Fruit fly (Drosophila melanogaster) whole organism, prepupa: ENCODE data around the gene CG33514.
A peak's percentile ranks its signal among the peaks of the same experiment; 100 is the strongest.

ENCODE experiments used
- CG10669 ChIP-seq: fragments of 200-800 bp; sonication (Bioruptor generic); optimal IDR thresholded peaks from 3 replicates; lab custom pipeline; 2018; ENCODE audit warnings: missing biosample characterization, mild to moderate bottlenecking, missing genetic modification characterization, moderate library complexity
- CG11294 ChIP-seq: fragments of 200-800 bp; sonication (Bioruptor generic); IDR thresholded peaks from 2 replicates; pipeline ENCODE4 v1.3.6; 2022; ENCODE audit warnings: missing biosample characterization, missing genetic modification characterization
- CG15336 ChIP-seq: fragments of 200-800 bp; sonication (Bioruptor generic); IDR thresholded peaks from 2 replicates; pipeline ENCODE4 v1.3.6; 2022; ENCODE audit warnings: missing biosample characterization, missing genetic modification characterization
- CG1621 ChIP-seq: fragments of 200-800 bp; sonication (Bioruptor generic); optimal IDR thresholded peaks from 3 replicates; lab custom pipeline; 2018; ENCODE audit warnings: missing biosample characterization, mild to moderate bottlenecking, missing genetic modification characterization
- CG16779 ChIP-seq: fragments of 200-800 bp; sonication (Bioruptor generic); optimal IDR thresholded peaks from 3 replicates; lab custom pipeline; 2017; ENCODE audit warnings: missing biosample characterization, mild to moderate bottlenecking, missing genetic modification characterization
- CG3032 ChIP-seq: fragments of 200-800 bp; optimal IDR thresholded peaks from 2 replicates; lab custom pipeline; 2019; ENCODE audit warnings: missing biosample characterization, mild to moderate bottlenecking, missing genetic modification characterization, moderate library complexity
- CG31627 ChIP-seq: fragments of 200-800 bp; sonication (Bioruptor generic); optimal IDR thresholded peaks from 3 replicates; lab custom pipeline; 2016; ENCODE audit warnings: missing biosample characterization, missing genetic modification characterization
- CG32006 ChIP-seq: fragments of 200-800 bp; sonication (Bioruptor generic); optimal IDR thresholded peaks from 3 replicates; lab custom pipeline; 2017; ENCODE audit warnings: missing biosample characterization, mild to moderate bottlenecking, missing genetic modification characterization
- CG34406 ChIP-seq: fragments of 200-800 bp; sonication (Bioruptor generic); optimal IDR thresholded peaks from 3 replicates; lab custom pipeline; 2016; ENCODE audit warnings: missing biosample characterization, missing genetic modification characterization
- CG4318 ChIP-seq: fragments of 200-800 bp; sonication (Bioruptor generic); optimal IDR thresholded peaks from 3 replicates; lab custom pipeline; 2017; ENCODE audit warnings: missing biosample characterization, mild to moderate bottlenecking, missing genetic modification characterization
- CG6163 ChIP-seq: fragments of 200-800 bp; sonication (Bioruptor generic); IDR thresholded peaks from 3 replicates; pipeline ENCODE4 v1.3.6; 2022; ENCODE audit warnings: missing biosample characterization, missing genetic modification characterization
- CG6276 ChIP-seq: fragments of 200-800 bp; sonication (Bioruptor generic); optimal IDR thresholded peaks from 2 replicates; lab custom pipeline; 2017; ENCODE audit warnings: missing biosample characterization, mild to moderate bottlenecking, missing genetic modification characterization
- CG6792 ChIP-seq: fragments of 200-800 bp; sonication (Bioruptor generic); optimal IDR thresholded peaks from 3 replicates; lab custom pipeline; 2016; ENCODE audit warnings: missing biosample characterization, missing genetic modification characterization
- CG6808 ChIP-seq: fragments of 200-800 bp; sonication (Bioruptor generic); optimal IDR thresholded peaks from 3 replicates; lab custom pipeline; 2017; ENCODE audit warnings: missing biosample characterization, missing genetic modification characterization, mild to moderate bottlenecking, moderate library complexity, missing genetic modification reagents
- CG6854 ChIP-seq: fragments of 200-800 bp; sonication (Bioruptor generic); optimal IDR thresholded peaks from 2 replicates; lab custom pipeline; 2017; ENCODE audit warnings: missing biosample characterization, mild to moderate bottlenecking, missing genetic modification characterization
- CG7368 ChIP-seq: fragments of 200-800 bp; sonication (Bioruptor generic); optimal IDR thresholded peaks from 3 replicates; lab custom pipeline; 2016; ENCODE audit warnings: missing biosample characterization, missing genetic modification characterization
- CG8119 ChIP-seq: fragments of 200-800 bp; sonication (Bioruptor generic); IDR thresholded peaks from 3 replicates; pipeline ENCODE4 v1.3.6; 2022; ENCODE audit warnings: missing biosample characterization, missing genetic modification characterization
- CG8319 ChIP-seq: fragments of 200-800 bp; sonication (Bioruptor generic); optimal IDR thresholded peaks from 3 replicates; lab custom pipeline; 2016; ENCODE audit warnings: missing biosample characterization, missing genetic modification characterization
- CG8632 ChIP-seq: fragments of 200-800 bp; sonication (Bioruptor generic); optimal IDR thresholded peaks from 3 replicates; lab custom pipeline; 2016; ENCODE audit warnings: missing biosample characterization, missing genetic modification characterization
- CG9139 ChIP-seq: fragments of 200-800 bp; sonication (Bioruptor generic); optimal IDR thresholded peaks from 3 replicates; lab custom pipeline; 2017; ENCODE audit warnings: missing biosample characterization, mild to moderate bottlenecking, missing genetic modification characterization
- Eip78C ChIP-seq: fragments of 200-800 bp; sonication (Bioruptor generic); peaks from one replicate; lab custom pipeline; 2016; ENCODE audit warnings: missing biosample characterization, missing genetic modification characterization
- Eip93F ChIP-seq: fragments of 200-800 bp; sonication (Bioruptor generic); optimal IDR thresholded peaks from 2 replicates; lab custom pipeline; 2016; ENCODE audit warnings: missing biosample characterization, mild to moderate bottlenecking, missing genetic modification characterization
- Ets21C ChIP-seq: fragments of 200-800 bp; sonication (Bioruptor generic); optimal IDR thresholded peaks from 3 replicates; lab custom pipeline; 2016; ENCODE audit warnings: missing biosample characterization, missing genetic modification characterization
- Gug ChIP-seq: fragments of 200-800 bp; sonication (Bioruptor generic); IDR thresholded peaks from 2 replicates; pipeline ENCODE4 v1.3.6; 2022; ENCODE audit warnings: missing biosample characterization, missing genetic modification characterization
- Hr38 ChIP-seq: sonication (Bioruptor generic); optimal IDR thresholded peaks from 2 replicates; lab custom pipeline; 2016; ENCODE audit warnings: missing biosample characterization, missing genetic modification characterization
- Hr39 ChIP-seq: fragments of 200-800 bp; sonication (Bioruptor generic); optimal IDR thresholded peaks from 2 replicates; lab custom pipeline; 2016; ENCODE audit warnings: missing biosample characterization, missing genetic modification characterization
- Hr4 ChIP-seq: fragments of 200-800 bp; sonication (Bioruptor generic); optimal IDR thresholded peaks from 3 replicates; lab custom pipeline; 2016; ENCODE audit warnings: missing biosample characterization, missing genetic modification characterization
- Smox ChIP-seq: fragments of 200-800 bp; sonication (Bioruptor generic); optimal IDR thresholded peaks from 3 replicates; lab custom pipeline; 2016; ENCODE audit warnings: missing biosample characterization, missing genetic modification characterization
- Sox14 ChIP-seq: fragments of 200-800 bp; sonication (Bioruptor generic); optimal IDR thresholded peaks from 3 replicates; lab custom pipeline; 2016; ENCODE audit warnings: missing biosample characterization, missing genetic modification characterization
- Sox15 ChIP-seq: fragments of 200-800 bp; sonication (Bioruptor generic); optimal IDR thresholded peaks from 3 replicates; lab custom pipeline; 2016; ENCODE audit warnings: missing biosample characterization, missing genetic modification characterization
- achi ChIP-seq: fragments of 200-800 bp; sonication (Bioruptor generic); optimal IDR thresholded peaks from 3 replicates; lab custom pipeline; 2016; ENCODE audit warnings: missing biosample characterization, missing genetic modification characterization
- acj6 ChIP-seq: fragments of 200-800 bp; sonication (Bioruptor generic); optimal IDR thresholded peaks from 3 replicates; lab custom pipeline; 2016; ENCODE audit warnings: missing biosample characterization, missing genetic modification characterization
- cyc ChIP-seq: fragments of 200-800 bp; sonication (Bioruptor generic); optimal IDR thresholded peaks from 3 replicates; lab custom pipeline; 2016; ENCODE audit warnings: missing biosample characterization, missing genetic modification characterization
- dsx ChIP-seq: fragments of 200-800 bp; optimal IDR thresholded peaks from 3 replicates; lab custom pipeline; 2019; ENCODE audit warnings: missing biosample characterization, mild to moderate bottlenecking, missing genetic modification characterization, moderate library complexity; ENCODE audit not compliant: poor library complexity, severe bottlenecking
- eg ChIP-seq: fragments of 200-800 bp; sonication (Bioruptor generic); IDR thresholded peaks from 3 replicates; pipeline ENCODE4 v1.3.6; 2022; ENCODE audit warnings: missing biosample characterization, missing genetic modification characterization
- esn ChIP-seq: fragments of 200-800 bp; sonication (Bioruptor generic); optimal IDR thresholded peaks from 2 replicates; lab custom pipeline; 2016; ENCODE audit warnings: missing biosample characterization, mild to moderate bottlenecking, missing genetic modification characterization, moderate library complexity
- fd59A ChIP-seq: fragments of 200-800 bp; sonication (Bioruptor generic); optimal IDR thresholded peaks from 2 replicates; lab custom pipeline; 2017; ENCODE audit warnings: missing biosample characterization, mild to moderate bottlenecking, missing genetic modification characterization, missing genetic modification reagents
- fkh ChIP-seq: fragments of 200-800 bp; sonication (Bioruptor generic); optimal IDR thresholded peaks from 3 replicates; lab custom pipeline; 2017; ENCODE audit warnings: missing biosample characterization, mild to moderate bottlenecking, missing genetic modification characterization, moderate library complexity
- net ChIP-seq: fragments of 200-800 bp; sonication (Bioruptor generic); optimal IDR thresholded peaks from 3 replicates; lab custom pipeline; 2016; ENCODE audit warnings: missing biosample characterization, missing genetic modification characterization
- spab ChIP-seq: fragments of 200-800 bp; sonication (Bioruptor generic); optimal IDR thresholded peaks from 2 replicates; lab custom pipeline; 2017; ENCODE audit warnings: missing biosample characterization, mild to moderate bottlenecking, missing genetic modification characterization, missing genetic modification reagents
- ss ChIP-seq, 2 experiments: fragments of 200-800 bp; sonication (Bioruptor generic); optimal IDR thresholded peaks; 2 replicates in 1 of 2; 3 replicates in 1 of 2; lab custom pipeline; 2017 to 2018; ENCODE audit warnings: mild to moderate bottlenecking in 2 of 2, missing biosample characterization in 2 of 2, missing genetic modification characterization in 2 of 2, moderate library complexity in 1 of 2
- svp ChIP-seq: fragments of 200-800 bp; sonication (Bioruptor generic); peaks from one replicate; lab custom pipeline; 2016; ENCODE audit warnings: missing biosample characterization, missing genetic modification characterization
- topi ChIP-seq: fragments of 200-800 bp; sonication (Bioruptor generic); optimal IDR thresholded peaks from 3 replicates; lab custom pipeline; 2016; ENCODE audit warnings: missing biosample characterization, missing genetic modification characterization
- vri ChIP-seq: fragments of 200-800 bp; sonication (Bioruptor generic); optimal IDR thresholded peaks from 3 replicates; lab custom pipeline; 2016; ENCODE audit warnings: missing biosample characterization, mild to moderate bottlenecking, missing genetic modification characterization

Gene CG33514

dm6 chr3L:4371978-4372377 lies 6.7 kb downstream of the CG33514 start:
- TF ChIP-seq CG8119 (GFP tag; lab: Robert Waterston, UW) (no peak), esn (GFP tag; lab: Kevin White, UChicago) (no peak), CG9139 (GFP tag; lab: Kevin White, UChicago) (no peak), CG34406 (GFP tag; lab: Kevin White, UChicago) (no peak), CG31627 (GFP tag; lab: Kevin White, UChicago) (no peak), acj6 (GFP tag; lab: Kevin White, UChicago) (no peak), CG6276 (GFP tag; lab: Kevin White, UChicago) (no peak), CG16779 (tag; lab: Kevin White, UChicago) (no peak), Ets21C (no peak), topi (no peak), CG11294 (GFP tag; lab: Robert Waterston, UW) (no peak), svp (GFP tag; lab: Kevin White, UChicago) (no peak), net (no peak)

DNA sequence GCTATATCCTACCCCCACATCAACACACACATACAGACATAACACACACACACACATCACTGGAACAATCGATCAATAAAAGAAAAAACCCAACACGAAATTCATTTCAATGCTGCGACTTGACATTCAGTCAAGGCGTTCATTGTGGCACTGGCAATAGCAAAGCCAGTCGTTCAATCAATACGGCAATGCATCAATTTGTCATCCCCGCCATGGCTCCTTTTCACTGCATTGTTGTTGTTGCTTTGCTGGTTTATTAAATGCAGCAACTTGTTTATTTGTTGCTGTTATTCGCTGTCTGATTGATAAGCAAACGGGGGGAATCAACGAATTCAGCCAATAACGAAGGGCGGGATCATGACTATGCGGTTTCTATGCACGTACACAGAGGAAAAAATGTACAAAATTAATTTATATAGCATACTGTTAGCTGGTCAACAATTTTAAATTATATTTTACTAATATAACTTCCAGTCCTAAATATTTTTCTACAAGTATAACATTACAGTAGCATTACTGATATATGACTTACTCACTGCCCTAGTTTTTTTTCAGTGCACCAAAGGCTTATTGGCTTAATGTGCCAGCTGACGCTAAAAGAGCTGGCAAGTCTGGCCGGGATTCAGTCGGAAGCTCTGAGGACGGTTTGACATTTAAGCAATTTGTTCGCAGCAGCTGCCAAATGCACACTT lies 10.6 kb downstream of the CG33514 start:
- TF ChIP-seq eg (GFP tag; lab: Robert Waterston, UW) = no peak
- no peak for TF ChIP-seq CG34406 (GFP tag; lab: Kevin White, UChicago)
- TF ChIP-seq dsx = no peak
- TF ChIP-seq Sox14 (GFP tag; lab: Kevin White, UChicago) = no peak
- no peak for TF ChIP-seq CG1621 (tag; lab: Kevin White, UChicago)
- no peak for TF ChIP-seq CG6808 (GFP tag; lab: Kevin White, UChicago)
- no peak for TF ChIP-seq CG6854 (GFP tag; lab: Kevin White, UChicago)
- no peak for TF ChIP-seq fd59A (GFP tag; lab: Kevin White, UChicago)
- 0 out of 2 replicates have a peak, but pooled peaks have one; percentile 7 for TF ChIP-seq CG11294 (GFP tag; lab: Robert Waterston, UW)
- TF ChIP-seq Hr39 (GFP tag; lab: Kevin White, UChicago) = no peak
- TF ChIP-seq Hr4 (GFP tag; lab: Kevin White, UChicago) = peak; percentile 13
- TF ChIP-seq CG6163 = peak; percentile 16; the same call in 1 of the 3 replicates
- no peak for TF ChIP-seq Eip93F (GFP tag; lab: Kevin White, UChicago)
- 0 out of 2 replicates have a peak, but pooled peaks have one; percentile 14 for TF ChIP-seq CG15336
- TF ChIP-seq CG32006 = no peak
- TF ChIP-seq CG8319 (GFP tag; lab: Kevin White, UChicago) = no peak
- TF ChIP-seq acj6 (GFP tag; lab: Kevin White, UChicago) = no peak
- TF ChIP-seq Eip78C (GFP tag; lab: Kevin White, UChicago) = peak; percentile 54
- TF ChIP-seq, all 60 proteins: peak for 5

DNA sequence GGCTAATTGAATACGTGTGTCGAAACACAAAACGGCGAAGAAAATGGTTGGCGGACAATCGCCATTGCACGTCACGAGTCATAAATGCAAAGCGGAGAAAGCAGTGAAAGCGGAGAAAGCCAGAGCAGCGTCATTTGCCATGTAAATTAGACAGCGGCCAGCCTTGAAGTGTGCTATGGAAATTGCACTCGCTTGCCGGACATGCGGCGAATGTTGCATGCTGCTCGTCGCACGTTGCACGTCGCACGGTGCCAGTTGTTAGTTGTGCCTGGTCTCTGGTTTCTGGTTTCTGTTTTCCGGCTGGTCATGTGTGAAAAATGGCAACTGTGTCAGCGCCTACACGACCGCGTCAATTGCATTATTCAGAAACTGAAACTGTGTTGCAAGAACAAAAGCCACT lies 12.3 kb downstream of the CG33514 start:
- TF ChIP-seq net (no peak), fkh (GFP tag; lab: Kevin White, UChicago) (no peak), Hr39 (GFP tag; lab: Kevin White, UChicago) (no peak), CG9139 (GFP tag; lab: Kevin White, UChicago) (no peak), Ets21C (no peak), CG3032 (tag; lab: Kevin White, UChicago) (no peak), Eip78C (GFP tag; lab: Kevin White, UChicago) (no peak), svp (GFP tag; lab: Kevin White, UChicago) (no peak), CG8319 (GFP tag; lab: Kevin White, UChicago) (no peak), achi (GFP tag; lab: Kevin White, UChicago) (no peak), Sox14 (GFP tag; lab: Kevin White, UChicago) (no peak), CG6792 (no peak), spab (GFP tag; lab: Kevin White, UChicago) (no peak), CG6854 (GFP tag; lab: Kevin White, UChicago) (no peak), Hr38 (no peak), CG15336 (no peak), cyc (no peak)
- TF ChIP-seq, all 60 proteins: peak for 0

- TF ChIP-seq CG15336 (peak; percentile 40; the same call in 1 of the 2 replicates), spab (GFP tag; lab: Kevin White, UChicago) (peak; percentile 35), Smox (peak; percentile 42), CG4318 (GFP tag; lab: Kevin White, UChicago) (peak; percentile 9), CG3032 (tag; lab: Kevin White, UChicago) (peak; percentile 41), Sox15 (no peak), fd59A (GFP tag; lab: Kevin White, UChicago) (peak; percentile 47), Gug (GFP tag; lab: Robert Waterston, UW) (no peak), ss (GFP tag; optimal IDR thresholded peaks at IDR 0.05; lab: Kevin White, UChicago) (peak; percentile 19 to 54), eg (GFP tag; lab: Robert Waterston, UW) (peak; percentile 24; the same call in 1 of the 3 replicates), vri (GFP tag; lab: Kevin White, UChicago) (peak; percentile 10), CG10669 (GFP tag; lab: Kevin White, UChicago) (peak; percentile 36), CG7368 (GFP tag; lab: Kevin White, UChicago) (no peak), esn (GFP tag; lab: Kevin White, UChicago) (no peak), CG8632 (GFP tag; lab: Kevin White, UChicago) (peak; percentile 40), acj6 (GFP tag; lab: Kevin White, UChicago) (peak; percentile 62)
Measured at dm6 chr3L:4378895-4379294, 13.7 kb downstream of the CG33514 start.
